Fruit fly (Drosophila melanogaster) whole organism, prepupa: Measurements from ENCODE around the gene CG12674.
A peak's percentile ranks its signal among the peaks of the same experiment; 100 is the strongest.

Experiments
- Blimp-1 ChIP-seq: fragments of 200-800 bp; sonication (Bioruptor generic); optimal IDR thresholded peaks from 3 replicates; lab custom pipeline; 2017; ENCODE audit warnings: missing biosample characterization, missing genetic modification characterization, mild to moderate bottlenecking, moderate library complexity, missing genetic modification reagents
- CG10669 ChIP-seq: fragments of 200-800 bp; sonication (Bioruptor generic); optimal IDR thresholded peaks from 3 replicates; lab custom pipeline; 2018; ENCODE audit warnings: missing biosample characterization, mild to moderate bottlenecking, missing genetic modification characterization, moderate library complexity
- CG11902 ChIP-seq: fragments of 200-800 bp; sonication (Bioruptor generic); optimal IDR thresholded peaks from 3 replicates; lab custom pipeline; 2016; ENCODE audit warnings: missing biosample characterization, missing genetic modification characterization
- CG31627 ChIP-seq: fragments of 200-800 bp; sonication (Bioruptor generic); optimal IDR thresholded peaks from 3 replicates; lab custom pipeline; 2016; ENCODE audit warnings: missing biosample characterization, missing genetic modification characterization
- CG32006 ChIP-seq: fragments of 200-800 bp; sonication (Bioruptor generic); optimal IDR thresholded peaks from 3 replicates; lab custom pipeline; 2017; ENCODE audit warnings: missing biosample characterization, mild to moderate bottlenecking, missing genetic modification characterization
- CG3919 ChIP-seq: fragments of 200-800 bp; sonication (Bioruptor generic); optimal IDR thresholded peaks from 3 replicates; lab custom pipeline; 2016; ENCODE audit warnings: missing biosample characterization, missing genetic modification characterization
- CG4318 ChIP-seq: fragments of 200-800 bp; sonication (Bioruptor generic); optimal IDR thresholded peaks from 3 replicates; lab custom pipeline; 2017; ENCODE audit warnings: missing biosample characterization, mild to moderate bottlenecking, missing genetic modification characterization
- CG6792 ChIP-seq: fragments of 200-800 bp; sonication (Bioruptor generic); optimal IDR thresholded peaks from 3 replicates; lab custom pipeline; 2016; ENCODE audit warnings: missing biosample characterization, missing genetic modification characterization
- CG6808 ChIP-seq: fragments of 200-800 bp; sonication (Bioruptor generic); optimal IDR thresholded peaks from 3 replicates; lab custom pipeline; 2017; ENCODE audit warnings: missing biosample characterization, missing genetic modification characterization, mild to moderate bottlenecking, moderate library complexity, missing genetic modification reagents
- CG6854 ChIP-seq: fragments of 200-800 bp; sonication (Bioruptor generic); optimal IDR thresholded peaks from 2 replicates; lab custom pipeline; 2017; ENCODE audit warnings: missing biosample characterization, mild to moderate bottlenecking, missing genetic modification characterization
- CG7368 ChIP-seq: fragments of 200-800 bp; sonication (Bioruptor generic); optimal IDR thresholded peaks from 3 replicates; lab custom pipeline; 2016; ENCODE audit warnings: missing biosample characterization, missing genetic modification characterization
- CG8119 ChIP-seq: fragments of 200-800 bp; sonication (Bioruptor generic); IDR thresholded peaks from 3 replicates; pipeline ENCODE4 v1.3.6; 2022; ENCODE audit warnings: missing biosample characterization, missing genetic modification characterization
- CG8632 ChIP-seq: fragments of 200-800 bp; sonication (Bioruptor generic); optimal IDR thresholded peaks from 3 replicates; lab custom pipeline; 2016; ENCODE audit warnings: missing biosample characterization, missing genetic modification characterization
- Ets21C ChIP-seq: fragments of 200-800 bp; sonication (Bioruptor generic); optimal IDR thresholded peaks from 3 replicates; lab custom pipeline; 2016; ENCODE audit warnings: missing biosample characterization, missing genetic modification characterization
- Ets96B ChIP-seq: fragments of 200-800 bp; optimal IDR thresholded peaks from 2 replicates; lab custom pipeline; 2019; ENCODE audit warnings: missing biosample characterization, mild to moderate bottlenecking, missing genetic modification characterization, moderate library complexity
- Hr39 ChIP-seq: fragments of 200-800 bp; sonication (Bioruptor generic); optimal IDR thresholded peaks from 2 replicates; lab custom pipeline; 2016; ENCODE audit warnings: missing biosample characterization, missing genetic modification characterization
- Hr4 ChIP-seq: fragments of 200-800 bp; sonication (Bioruptor generic); optimal IDR thresholded peaks from 3 replicates; lab custom pipeline; 2016; ENCODE audit warnings: missing biosample characterization, missing genetic modification characterization
- Lpt ChIP-seq: fragments of 200-800 bp; sonication (Bioruptor generic); optimal IDR thresholded peaks from 3 replicates; lab custom pipeline; 2016; ENCODE audit warnings: missing biosample characterization, missing genetic modification characterization
- Met ChIP-seq: fragments of 200-800 bp; sonication (Bioruptor generic); optimal IDR thresholded peaks from 3 replicates; lab custom pipeline; 2016; ENCODE audit warnings: missing biosample characterization, missing genetic modification characterization
- OdsH ChIP-seq: fragments of 200-800 bp; sonication (Bioruptor generic); optimal IDR thresholded peaks from 3 replicates; lab custom pipeline; 2016; ENCODE audit warnings: missing biosample characterization, missing genetic modification characterization
- Sox14 ChIP-seq: fragments of 200-800 bp; sonication (Bioruptor generic); optimal IDR thresholded peaks from 3 replicates; lab custom pipeline; 2016; ENCODE audit warnings: missing biosample characterization, missing genetic modification characterization
- Sox15 ChIP-seq: fragments of 200-800 bp; sonication (Bioruptor generic); optimal IDR thresholded peaks from 3 replicates; lab custom pipeline; 2016; ENCODE audit warnings: missing biosample characterization, missing genetic modification characterization
- achi ChIP-seq: fragments of 200-800 bp; sonication (Bioruptor generic); optimal IDR thresholded peaks from 3 replicates; lab custom pipeline; 2016; ENCODE audit warnings: missing biosample characterization, missing genetic modification characterization
- acj6 ChIP-seq: fragments of 200-800 bp; sonication (Bioruptor generic); optimal IDR thresholded peaks from 3 replicates; lab custom pipeline; 2016; ENCODE audit warnings: missing biosample characterization, missing genetic modification characterization
- cyc ChIP-seq: fragments of 200-800 bp; sonication (Bioruptor generic); optimal IDR thresholded peaks from 3 replicates; lab custom pipeline; 2016; ENCODE audit warnings: missing biosample characterization, missing genetic modification characterization
- dac ChIP-seq: fragments of 200-800 bp; sonication (Bioruptor generic); optimal IDR thresholded peaks from 2 replicates; lab custom pipeline; 2017; ENCODE audit warnings: missing biosample characterization, mild to moderate bottlenecking, missing genetic modification characterization
- dsx ChIP-seq: fragments of 200-800 bp; optimal IDR thresholded peaks from 3 replicates; lab custom pipeline; 2019; ENCODE audit warnings: missing biosample characterization, mild to moderate bottlenecking, missing genetic modification characterization, moderate library complexity; ENCODE audit not compliant: poor library complexity, severe bottlenecking
- eg ChIP-seq: fragments of 200-800 bp; sonication (Bioruptor generic); IDR thresholded peaks from 3 replicates; pipeline ENCODE4 v1.3.6; 2022; ENCODE audit warnings: missing biosample characterization, missing genetic modification characterization
- fd59A ChIP-seq: fragments of 200-800 bp; sonication (Bioruptor generic); optimal IDR thresholded peaks from 2 replicates; lab custom pipeline; 2017; ENCODE audit warnings: missing biosample characterization, mild to moderate bottlenecking, missing genetic modification characterization, missing genetic modification reagents
- fd85E ChIP-seq: fragments of 200-800 bp; sonication (Bioruptor generic); optimal IDR thresholded peaks from 3 replicates; lab custom pipeline; 2016; ENCODE audit warnings: missing biosample characterization, missing genetic modification characterization
- fkh ChIP-seq: fragments of 200-800 bp; sonication (Bioruptor generic); optimal IDR thresholded peaks from 3 replicates; lab custom pipeline; 2017; ENCODE audit warnings: missing biosample characterization, mild to moderate bottlenecking, missing genetic modification characterization, moderate library complexity
- net ChIP-seq: fragments of 200-800 bp; sonication (Bioruptor generic); optimal IDR thresholded peaks from 3 replicates; lab custom pipeline; 2016; ENCODE audit warnings: missing biosample characterization, missing genetic modification characterization
- pdm3 ChIP-seq: fragments of 200-800 bp; sonication (Bioruptor generic); optimal IDR thresholded peaks from 3 replicates; lab custom pipeline; 2016; ENCODE audit warnings: missing biosample characterization, missing genetic modification characterization
- spab ChIP-seq: fragments of 200-800 bp; sonication (Bioruptor generic); optimal IDR thresholded peaks from 2 replicates; lab custom pipeline; 2017; ENCODE audit warnings: missing biosample characterization, mild to moderate bottlenecking, missing genetic modification characterization, missing genetic modification reagents
- ss ChIP-seq, 2 experiments: fragments of 200-800 bp; sonication (Bioruptor generic); optimal IDR thresholded peaks; 2 replicates in 1 of 2; 3 replicates in 1 of 2; lab custom pipeline; 2017 to 2018; ENCODE audit warnings: mild to moderate bottlenecking in 2 of 2, missing biosample characterization in 2 of 2, missing genetic modification characterization in 2 of 2, moderate library complexity in 1 of 2
- svp ChIP-seq: fragments of 200-800 bp; sonication (Bioruptor generic); peaks from one replicate; lab custom pipeline; 2016; ENCODE audit warnings: missing biosample characterization, missing genetic modification characterization
- vri ChIP-seq: fragments of 200-800 bp; sonication (Bioruptor generic); optimal IDR thresholded peaks from 3 replicates; lab custom pipeline; 2016; ENCODE audit warnings: missing biosample characterization, mild to moderate bottlenecking, missing genetic modification characterization

Gene CG12674

dm6 chr2L:2038253-2038955 lies 41.3 kb upstream of the CG12674 start:
- TF ChIP-seq Sox14 (GFP tag; lab: Kevin White, UChicago): peak; percentile 72
- TF ChIP-seq CG6854 (GFP tag; lab: Kevin White, UChicago): no peak
- TF ChIP-seq svp (GFP tag; lab: Kevin White, UChicago): peak; percentile 95
- peak; percentile 12 for TF ChIP-seq Hr39
- 0 out of 3 replicates have a peak, but pooled peaks have one; percentile 31 for TF ChIP-seq eg (GFP tag; lab: Robert Waterston, UW)
- TF ChIP-seq ss (GFP tag; optimal IDR thresholded peaks at IDR 0.05; lab: Kevin White, UChicago): peak; percentile 6 to 25
- no peak for TF ChIP-seq CG4318 (GFP tag; lab: Kevin White, UChicago)
- TF ChIP-seq cyc: no peak
- no peak for TF ChIP-seq Sox15 (GFP tag; lab: Kevin White, UChicago)
- no peak for TF ChIP-seq CG3919 (GFP tag; lab: Kevin White, UChicago)
- peak; percentile 27 for TF ChIP-seq CG32006
- peak; percentile 19 for TF ChIP-seq Hr4 (GFP tag; lab: Kevin White, UChicago)

dm6 chr2L:2038956-2039263 lies 40.8 kb upstream of the CG12674 start:
- no peak for TF ChIP-seq Met (GFP tag; lab: Kevin White, UChicago)
- peak; percentile 89 for TF ChIP-seq vri

- peak; percentile 42 for TF ChIP-seq vri
- TF ChIP-seq Ets96B: no peak
These were observed 40.3 kb upstream of the CG12674 start for dm6 chr2L:2039458-2039857.

dm6 chr2L:2042072-2042471 lies 37.6 kb upstream of the CG12674 start:
- no peak for TF ChIP-seq Ets21C
- no peak for TF ChIP-seq fd59A (GFP tag; lab: Kevin White, UChicago)
- peak; percentile 56 for TF ChIP-seq svp (GFP tag; lab: Kevin White, UChicago)
- no peak for TF ChIP-seq Lpt (GFP tag; lab: Kevin White, UChicago)
- TF ChIP-seq, all 60 proteins: peak for 1

dm6 chr2L:2044826-2045225 lies 34.9 kb upstream of the CG12674 start:
- TF ChIP-seq CG8632 (GFP tag; lab: Kevin White, UChicago): no peak

dm6 chr2L:2045265-2045664 lies 34.5 kb upstream of the CG12674 start, which contains the start of gene Kebab:
Kebab (plus strand) TSS chr2L:2045494.
- TF ChIP-seq net: no peak
- no peak for TF ChIP-seq CG6792 (GFP tag; lab: Kevin White, UChicago)
- TF ChIP-seq CG8119 (GFP tag; lab: Robert Waterston, UW): no peak
- peak; percentile 99 for TF ChIP-seq achi (GFP tag; lab: Kevin White, UChicago)
- no peak for TF ChIP-seq spab (GFP tag; lab: Kevin White, UChicago)
- TF ChIP-seq Ets96B: no peak
- no peak for TF ChIP-seq CG3919 (GFP tag; lab: Kevin White, UChicago)
- no peak for TF ChIP-seq OdsH
- no peak for TF ChIP-seq Ets21C
- TF ChIP-seq Blimp-1 (GFP tag; lab: Kevin White, UChicago): peak; percentile 42

- TF ChIP-seq ss (GFP tag; optimal IDR thresholded peaks at IDR 0.05; lab: Kevin White, UChicago) (no peak), Ets21C (no peak), eg (GFP tag; lab: Robert Waterston, UW) (no peak), achi (GFP tag; lab: Kevin White, UChicago) (no peak), Lpt (GFP tag; lab: Kevin White, UChicago) (no peak), CG11902 (GFP tag; lab: Kevin White, UChicago) (no peak), dac (GFP tag; lab: Kevin White, UChicago) (no peak), dsx (GFP tag; lab: Kevin White, UChicago) (no peak), CG6808 (no peak), fd59A (GFP tag; lab: Kevin White, UChicago) (no peak), pdm3 (no peak), Ets96B (no peak), CG31627 (GFP tag; lab: Kevin White, UChicago) (no peak), spab (GFP tag; lab: Kevin White, UChicago) (no peak), acj6 (GFP tag; lab: Kevin White, UChicago) (no peak), CG7368 (GFP tag; lab: Kevin White, UChicago) (no peak), fkh (GFP tag; lab: Kevin White, UChicago) (no peak), fd85E (GFP tag; lab: Kevin White, UChicago) (no peak), CG10669 (GFP tag; lab: Kevin White, UChicago) (no peak), OdsH (no peak)
These were observed 25.4 kb upstream of the CG12674 start, which contains the start of gene Or22c for dm6 chr2L:2054289-2054688. Or22c (plus strand) TSS chr2L:2054589.
